Worm (Caenorhabditis elegans) whole organism, L4/young adult: ENCODE measurements around the gene msp-32.

Experiments used
- dao-5 ChIP-seq: sonication (generic microtip); optimal IDR thresholded peaks from 2 replicates; lab custom pipeline; 2016; ENCODE audit warnings: missing genotype, missing genetic modification characterization, moderate library complexity, missing compliant biosample characterization
- him-1 ChIP-seq: sonication (generic microtip); optimal IDR thresholded peaks from 2 replicates; lab custom pipeline; 2016; ENCODE audit warnings: missing genotype, missing genetic modification reagents, missing genetic modification characterization, missing compliant biosample characterization

ce11 chrII:4879629-4880028 is 19.0 kb upstream of the msp-32 start, which contains the start of gene gst-6:
- no peak for TF ChIP-seq dao-5
- no peak for TF ChIP-seq him-1 (tag; lab: Kevin White, UChicago)
